Fruit fly (Drosophila melanogaster) whole organism, adult: Measurements from ENCODE around the gene CG17919.

Source experiments
- CG11617 ChIP-seq: fragments of 200-800 bp; sonication (Bioruptor generic); optimal IDR thresholded peaks from 2 replicates; lab custom pipeline; 2017; ENCODE audit warnings: mild to moderate bottlenecking, missing biosample characterization, missing genetic modification reagents, missing genetic modification characterization
- CG12768 ChIP-seq: fragments of 200-800 bp; sonication (Bioruptor generic); optimal IDR thresholded peaks from 2 replicates; lab custom pipeline; 2017; ENCODE audit warnings: missing biosample characterization, missing genetic modification characterization, mild to moderate bottlenecking, moderate library complexity, missing genetic modification reagents
- CG14711 ChIP-seq: fragments of 200-800 bp; sonication (Bioruptor generic); optimal IDR thresholded peaks from 2 replicates; lab custom pipeline; 2018; ENCODE audit warnings: missing biosample characterization, mild to moderate bottlenecking, missing genetic modification characterization, moderate library complexity
- CG5204 ChIP-seq: fragments of 200-800 bp; sonication (Bioruptor generic); optimal IDR thresholded peaks from 2 replicates; lab custom pipeline; 2016; ENCODE audit warnings: missing biosample characterization, missing genetic modification characterization
- Clk ChIP-seq: fragments of 200-800 bp; sonication (Bioruptor generic); optimal IDR thresholded peaks from 2 replicates; lab custom pipeline; 2017; ENCODE audit warnings: missing biosample characterization, missing genetic modification characterization
- Crg-1 ChIP-seq: fragments of 200-800 bp; sonication (Bioruptor generic); optimal IDR thresholded peaks from 2 replicates; lab custom pipeline; 2016; ENCODE audit warnings: missing biosample characterization, missing genetic modification characterization
- Hr96 ChIP-seq: fragments of 200-800 bp; sonication (Bioruptor generic); optimal IDR thresholded peaks from 2 replicates; lab custom pipeline; 2016; ENCODE audit warnings: missing biosample characterization, missing genetic modification characterization
- bab1 ChIP-seq: fragments of 200-800 bp; sonication (Bioruptor generic); optimal IDR thresholded peaks from 3 replicates; lab custom pipeline; 2019; ENCODE audit warnings: missing biosample characterization, mild to moderate bottlenecking, missing genetic modification characterization, moderate library complexity
- cic ChIP-seq: fragments of 200-800 bp; sonication (Bioruptor generic); optimal IDR thresholded peaks from 2 replicates; lab custom pipeline; 2017; ENCODE audit warnings: missing biosample characterization, mild to moderate bottlenecking, missing genetic modification characterization, moderate library complexity
- cnc ChIP-seq, 2 experiments: fragments of >200 bp; optimal IDR thresholded peaks; 2 replicates each; lab custom pipeline; 2017
- ovo ChIP-seq: fragments of 200-800 bp; sonication (Bioruptor generic); optimal IDR thresholded peaks from 2 replicates; lab custom pipeline; 2016; ENCODE audit warnings: missing biosample characterization, missing genetic modification characterization
- pad ChIP-seq: fragments of 200-800 bp; sonication (Bioruptor generic); optimal IDR thresholded peaks from 3 replicates; lab custom pipeline; 2017; ENCODE audit warnings: missing biosample characterization, missing genetic modification characterization, mild to moderate bottlenecking, moderate library complexity, missing genetic modification reagents
- toe ChIP-seq: fragments of 200-800 bp; sonication (Bioruptor generic); optimal IDR thresholded peaks from 2 replicates; lab custom pipeline; 2016; ENCODE audit warnings: missing biosample characterization, missing genetic modification characterization

- TF ChIP-seq pad (GFP tag; lab: Kevin White, UChicago): peak; percentile 11
- TF ChIP-seq CG14711 (tag; lab: Kevin White, UChicago): no peak
- no peak for TF ChIP-seq Clk (GFP tag; lab: Kevin White, UChicago)
- peak; percentile 35 for TF ChIP-seq CG5204 (GFP tag; lab: Kevin White, UChicago)
- no peak for TF ChIP-seq bab1
- no peak for TF ChIP-seq CG11617 (GFP tag; lab: Kevin White, UChicago)
- TF ChIP-seq CG12768 (GFP tag; lab: Kevin White, UChicago): no peak
- TF ChIP-seq Hr96 (GFP tag; lab: Kevin White, UChicago): no peak
- no peak for TF ChIP-seq cnc (optimal IDR thresholded peaks at IDR 0.05; lab: Kevin White, UChicago)
- TF ChIP-seq toe (GFP tag; lab: Kevin White, UChicago): no peak
- no peak for TF ChIP-seq Crg-1
- TF ChIP-seq ovo: peak; percentile 26
- TF ChIP-seq cic: no peak
Measured at dm6 chr3R:6352893-6353623, 9.2 kb downstream of the CG17919 start.
